Fruit fly (Drosophila melanogaster) S2 (cell line): ENCODE results near the gene P58IPK.

Experiments used
- CG8478 ChIP-seq: fragments of >200 bp; optimal IDR thresholded peaks from 2 replicates; lab custom pipeline; 2018
- CTCF ChIP-seq, 2 experiments: fragments of >200 bp; optimal IDR thresholded peaks; 2 replicates each; lab custom pipeline; 2018

DNA sequence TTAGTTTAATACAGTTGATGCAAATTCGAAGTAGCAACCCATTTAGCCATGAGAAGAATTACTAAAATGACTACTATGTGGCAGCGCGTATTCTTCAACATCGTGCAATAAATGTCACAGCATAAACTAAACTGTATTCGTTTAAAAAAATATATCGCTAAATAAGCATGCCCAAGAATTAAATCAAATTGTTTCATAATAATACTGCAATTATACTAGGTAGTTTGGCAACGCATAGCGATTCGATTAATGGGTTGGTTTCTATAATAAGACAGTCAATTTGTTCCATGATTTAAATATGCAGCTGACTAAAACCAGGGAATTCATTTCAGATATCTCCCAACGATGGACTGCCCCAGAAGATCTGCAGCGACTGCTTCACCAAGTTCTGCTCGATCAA, 3.6 kb upstream of the P58IPK start, which contains the start of gene CG33654:
- TF ChIP-seq CG8478 (no peak), CTCF (optimal IDR thresholded peaks at IDR 0.05; lab: Kevin White, UChicago) (no peak)
